Fruit fly (Drosophila melanogaster) ovary, adult (tissue): ENCODE data around the gene Osi4.

Experiments used
- CG17801 ChIP-seq: fragments of 200-800 bp; optimal IDR thresholded peaks from 2 replicates; lab custom pipeline; 2019; ENCODE audit warnings: missing biosample characterization, mild to moderate bottlenecking, missing genetic modification characterization, moderate library complexity; ENCODE audit not compliant: partially characterized antibody

The Osi4 gene

dm6 chr3R:6221681-6222080 lies at the start of gene Osi4:
Gene Osi4 (minus strand): TSS chr3R:6221781.
- no peak for TF ChIP-seq CG17801 (GFP tag; lab: Kevin White, UChicago)

- TF ChIP-seq CG17801 (GFP tag; lab: Kevin White, UChicago), result no peak
Measured at dm6 chr3R:6269986-6270385, 48.4 kb upstream of the Osi4 start.

- TF ChIP-seq CG17801 (GFP tag; lab: Kevin White, UChicago), result no peak
Measured at dm6 chr3R:6268657-6269056, 47.1 kb upstream of the Osi4 start, which contains the start of gene Osi11. Gene Osi11 (minus strand): TSS chr3R:6268757.

- no peak for TF ChIP-seq CG17801 (GFP tag; lab: Kevin White, UChicago)
Measured at dm6 chr3R:6265890-6266289, 44.3 kb upstream of the Osi4 start, which contains the start of gene Osi10b. Gene Osi10b (plus strand): TSS chr3R:6266190.

dm6 chr3R:6263658-6264057 lies 42.1 kb upstream of the Osi4 start, which contains the start of gene Osi10a:
Gene Osi10a (plus strand): TSS chr3R:6263958.
- no peak for TF ChIP-seq CG17801 (GFP tag; lab: Kevin White, UChicago)

- no peak for TF ChIP-seq CG17801 (GFP tag; lab: Kevin White, UChicago)
Measured at dm6 chr3R:6259837-6260236, 38.3 kb upstream of the Osi4 start, which contains the start of gene Osi9. Gene Osi9 (plus strand): TSS chr3R:6260211.

- TF ChIP-seq CG17801 (GFP tag; lab: Kevin White, UChicago), result no peak
Measured at dm6 chr3R:6254875-6255274, 33.3 kb upstream of the Osi4 start, which contains the start of gene Osi8. Gene Osi8 (plus strand): TSS chr3R:6255175.

- TF ChIP-seq CG17801 (GFP tag; lab: Kevin White, UChicago), result no peak
Measured at dm6 chr3R:6254438-6254837, 32.9 kb upstream of the Osi4 start.

dm6 chr3R:6252809-6253208 lies 31.2 kb upstream of the Osi4 start:
- TF ChIP-seq CG17801 (GFP tag; lab: Kevin White, UChicago), result no peak

- no peak for TF ChIP-seq CG17801 (GFP tag; lab: Kevin White, UChicago)
Measured at dm6 chr3R:6248694-6249093, 27.1 kb upstream of the Osi4 start, which contains the start of gene Osi7. Gene Osi7 (plus strand): TSS chr3R:6248994.

- no peak for TF ChIP-seq CG17801 (GFP tag; lab: Kevin White, UChicago)
Measured at dm6 chr3R:6244986-6245385, 23.4 kb upstream of the Osi4 start.

- TF ChIP-seq CG17801 (GFP tag; lab: Kevin White, UChicago), result no peak
Measured at dm6 chr3R:6244035-6244434, 22.5 kb upstream of the Osi4 start.

- TF ChIP-seq CG17801 (GFP tag; lab: Kevin White, UChicago), result no peak
Measured at dm6 chr3R:6241289-6241688, 19.7 kb upstream of the Osi4 start.

- TF ChIP-seq CG17801 (GFP tag; lab: Kevin White, UChicago), result no peak
Measured at dm6 chr3R:6240263-6240662, 18.7 kb upstream of the Osi4 start.

dm6 chr3R:6238977-6239376 lies 17.4 kb upstream of the Osi4 start:
- no peak for TF ChIP-seq CG17801 (GFP tag; lab: Kevin White, UChicago)

- TF ChIP-seq CG17801 (GFP tag; lab: Kevin White, UChicago), result no peak
Measured at dm6 chr3R:6234189-6234758, 12.7 kb upstream of the Osi4 start, which contains the start of gene Osi6. Gene Osi6 (plus strand): TSS chr3R:6234708.
